Fruit fly (Drosophila melanogaster): ENCODE results near the gene Zasp66.

- TF ChIP-seq CG8159 (tag; optimal IDR thresholded peaks at IDR 0.05): no peak
- no peak for TF ChIP-seq CG32121 (GFP tag; IDR thresholded peaks at IDR 0.05)
- TF ChIP-seq CG17806 (tag; optimal IDR thresholded peaks at IDR 0.05): no peak
- TF ChIP-seq fd96Ca (GFP tag; IDR thresholded peaks at IDR 0.05): no peak
- TF ChIP-seq gl (tag; optimal IDR thresholded peaks at IDR 0.05): no peak
- TF ChIP-seq Pif1A (GFP tag; optimal IDR thresholded peaks at IDR 0.05): no peak
- TF ChIP-seq CG8301 (tag; optimal IDR thresholded peaks at IDR 0.05): no peak
- TF ChIP-seq CG9948 (tag; optimal IDR thresholded peaks at IDR 0.05): no peak
Observed at dm6 chr3L:8648836-8649235, 24.7 kb downstream of the Zasp66 start, which contains the start of gene Arr2.

Data from whole organism, pupa.